Comparison of ENCODE assay signal across 3 worm cellular contexts in the genomic region with DNA sequence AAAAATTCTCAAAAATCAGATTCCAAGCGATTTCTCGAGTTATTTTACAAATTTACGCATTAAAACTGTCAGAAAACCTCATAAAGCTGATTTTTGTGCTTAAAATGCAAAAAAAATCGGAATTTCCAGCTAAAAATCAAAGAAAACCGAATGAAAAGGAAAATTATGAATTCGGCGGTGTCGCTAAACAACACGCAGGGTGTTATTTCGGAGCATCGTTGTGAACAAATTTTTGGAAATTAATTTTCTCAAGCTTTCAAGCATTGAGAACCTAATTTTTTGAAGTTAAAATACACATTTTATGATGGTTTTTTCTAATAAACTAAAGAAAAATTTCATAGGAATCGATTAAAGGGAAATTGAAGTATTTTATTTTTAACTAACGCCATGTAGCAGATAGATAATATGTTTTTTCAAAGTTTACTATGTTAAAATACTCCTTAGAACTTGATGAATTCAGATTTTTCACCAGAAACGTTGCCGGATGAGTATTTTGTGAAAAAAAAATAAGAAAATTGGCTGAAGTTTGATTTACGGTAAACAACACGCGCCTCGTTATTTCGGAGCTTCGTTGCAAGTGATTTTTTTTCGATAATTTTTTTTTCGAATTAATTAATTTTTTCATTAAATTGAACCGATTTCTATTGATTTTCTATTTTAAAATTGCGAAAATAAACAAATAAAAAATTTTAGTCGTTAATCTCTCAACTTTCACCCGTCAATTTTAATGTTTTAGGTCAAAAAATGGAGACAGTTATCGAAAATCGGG.
TF ChIP-seq lines count a peak whose summit lies in the region.

A gene (plus strand): TSS at position 737 of the 769 bp plus-strand sequence.

TF ChIP-seq in whole organism, L1 larva, 84 proteins besides CTCF, POLR2A, EP300 and RAD21:
- TF ChIP-seq grh-1 (GFP tag; IDR thresholded peaks at IDR 0.05; lab: Robert Waterston, UW) (no peak), mdl-1 (tag; optimal IDR thresholded peaks at IDR 0.05; lab: Kevin White, UChicago) (no peak), lin-35 (GFP tag; optimal IDR thresholded peaks at IDR 0.05; lab: Kevin White, UChicago) (peak in 1 of 2 experiments; percentile 11), mep-1 (tag; optimal IDR thresholded peaks at IDR 0.05; lab: Kevin White, UChicago) (no peak), xbp-1 (tag; optimal IDR thresholded peaks at IDR 0.05; lab: Kevin White, UChicago) (peak; percentile 10), blmp-1 (tag; optimal IDR thresholded peaks at IDR 0.05; lab: Kevin White, UChicago) (peak; percentile 23), dpl-1 (GFP tag; optimal IDR thresholded peaks at IDR 0.05; lab: Kevin White, UChicago) (peak in 1 of 3 experiments; percentile 6), snu-23 (GFP tag; optimal IDR thresholded peaks at IDR 0.05; lab: Kevin White, UChicago) (peak; percentile 7), lsy-2 (tag; optimal IDR thresholded peaks at IDR 0.05; lab: Kevin White, UChicago) (peak in 1 of 2 experiments; percentile 30), efl-1 (optimal IDR thresholded peaks at IDR 0.05; lab: Kevin White, UChicago) (peak in 1 of 2 experiments; percentile 33), efl-1 (GFP tag; optimal IDR thresholded peaks at IDR 0.05 in 1 of 2; lab: Kevin White, UChicago) (peak in 1 of 2 experiments; percentile 72), unc-130 (tag; optimal IDR thresholded peaks at IDR 0.05; lab: Kevin White, UChicago) (no peak)

TF ChIP-seq in whole organism, L4 larva, 104 proteins besides CTCF, POLR2A, EP300 and RAD21:
- TF ChIP-seq mdl-1 (tag; optimal IDR thresholded peaks at IDR 0.05; lab: Kevin White, UChicago) (no peak), zfp-2 (tag; optimal IDR thresholded peaks at IDR 0.05; lab: Kevin White, UChicago) (no peak), egl-27 (tag; optimal IDR thresholded peaks at IDR 0.05; lab: Kevin White, UChicago) (no peak), snpc-1.2 (GFP tag; IDR thresholded peaks at IDR 0.05; lab: Robert Waterston, UW) (no peak), F10B5.3 (tag; optimal IDR thresholded peaks at IDR 0.05; lab: Kevin White, UChicago) (no peak), ztf-7 (tag; optimal IDR thresholded peaks at IDR 0.05; lab: Kevin White, UChicago) (no peak), saeg-2 (GFP tag; IDR thresholded peaks at IDR 0.05; lab: Robert Waterston, UW) (no peak), Y105C5A.15 (GFP tag; IDR thresholded peaks at IDR 0.05; lab: Robert Waterston, UW) (no peak), R02D3.7 (tag; optimal IDR thresholded peaks at IDR 0.05; lab: Kevin White, UChicago) (no peak), gei-8 (GFP tag; optimal IDR thresholded peaks at IDR 0.05; lab: Kevin White, UChicago) (no peak), Y48G9A.11 (GFP tag; IDR thresholded peaks at IDR 0.05; lab: Robert Waterston, UW) (0 out of 2 replicates have a peak, but pooled peaks have one; percentile 19), ceh-44 (GFP tag; IDR thresholded peaks at IDR 0.05; lab: Robert Waterston, UW) (no peak), sdz-12 (GFP tag; optimal IDR thresholded peaks at IDR 0.05; lab: Kevin White, UChicago) (no peak), pqm-1 (tag; optimal IDR thresholded peaks at IDR 0.05; lab: Kevin White, UChicago) (no peak), duxl-1 (tag; optimal IDR thresholded peaks at IDR 0.05; lab: Kevin White, UChicago; ENCODE audit: poor library complexity) (no peak), aha-1 (tag; lab: Kevin White, UChicago) (no peak), egl-43 (GFP tag; IDR thresholded peaks at IDR 0.05; lab: Robert Waterston, UW) (no peak), T20F7.1 (GFP tag; optimal IDR thresholded peaks at IDR 0.05; lab: Kevin White, UChicago) (peak; percentile 93), hif-1 (tag; optimal IDR thresholded peaks at IDR 0.05; lab: Kevin White, UChicago) (no peak), daf-16 (GFP tag; optimal IDR thresholded peaks at IDR 0.05; lab: Kevin White, UChicago) (no peak), daf-16 (tag; optimal IDR thresholded peaks at IDR 0.05; lab: Kevin White, UChicago) (peak; percentile 3), mxl-3 (GFP tag; optimal IDR thresholded peaks at IDR 0.05; lab: Kevin White, UChicago) (no peak), nhr-41 (GFP tag; IDR thresholded peaks at IDR 0.05; lab: Robert Waterston, UW) (no peak)

TF ChIP-seq in whole organism, young adult, 124 proteins besides CTCF, POLR2A, EP300 and RAD21:
- TF ChIP-seq F39B2.1 (GFP tag; IDR thresholded peaks at IDR 0.05; lab: Robert Waterston, UW) (no peak), attf-3 (GFP tag; conservative IDR thresholded peaks at IDR 0.05; lab: Robert Waterston, UW) (peak; percentile 85), F22D6.2 (tag; optimal IDR thresholded peaks at IDR 0.05; lab: Kevin White, UChicago) (no peak)
